Worm (Caenorhabditis elegans): Measurements from ENCODE around the gene sra-39.

DNA sequence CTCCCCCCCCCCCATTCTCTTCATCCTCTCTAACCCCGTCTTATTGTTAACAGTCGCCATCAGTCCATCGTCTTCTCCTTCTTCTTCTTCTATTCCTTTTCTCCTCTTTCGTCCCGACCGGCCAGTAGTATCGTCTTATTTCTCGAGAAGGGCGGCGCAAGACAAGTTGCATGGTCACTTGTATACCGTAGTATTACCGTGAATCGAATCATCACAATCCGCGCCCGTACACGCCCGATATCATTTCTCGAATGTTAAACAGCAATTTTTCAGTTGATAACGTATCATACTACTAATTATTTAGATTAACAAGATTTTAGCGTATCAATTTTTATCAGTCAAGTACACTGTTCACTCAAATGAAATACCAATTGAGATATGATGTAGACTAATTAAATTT, 34.7 kb upstream of the sra-39 start:
- TF ChIP-seq mep-1 (tag; optimal IDR thresholded peaks at IDR 0.05) (no peak), ces-1 (GFP tag; optimal IDR thresholded peaks at IDR 0.05) (no peak), nhr-28 (tag; optimal IDR thresholded peaks at IDR 0.05) (no peak), sem-2 (GFP tag; optimal IDR thresholded peaks at IDR 0.05) (no peak), nhr-237 (tag; optimal IDR thresholded peaks at IDR 0.05) (no peak), lin-13 (tag; optimal IDR thresholded peaks at IDR 0.05) (no peak), unc-39 (tag; optimal IDR thresholded peaks at IDR 0.05) (no peak), flh-1 (GFP tag; optimal IDR thresholded peaks at IDR 0.05) (no peak), pha-4 (tag; optimal IDR thresholded peaks at IDR 0.05) (no peak), unc-62 (GFP tag; optimal IDR thresholded peaks at IDR 0.05) (no peak)

Measured in whole organism, mixed stage, embryonic.